Worm (Caenorhabditis elegans) whole organism, midembryonic: ENCODE results near the gene C36A4.11.
"Not testable (repeated sequence)": the region's sequence is repeated elsewhere in the genome, so short reads cannot be mapped to it uniquely, and the experiment has no call there.

Source experiments
- T22C8.4 ChIP-seq: fragments of 200-800 bp; sonication (Bioruptor generic); IDR thresholded peaks from 2 replicates; pipeline ENCODE4 v1.3.6; 2022; ENCODE audit warnings: missing genetic modification characterization, missing compliant biosample characterization
- cog-1 ChIP-seq: sonication (generic microtip); optimal IDR thresholded peaks from 2 replicates; lab custom pipeline; 2016; ENCODE audit warnings: missing genetic modification characterization, missing compliant biosample characterization
- flt-1 ChIP-seq: fragments of 200-800 bp; sonication (Bioruptor generic); IDR thresholded peaks from 2 replicates; pipeline ENCODE4 v1.3.6; 2022; ENCODE audit warnings: missing genetic modification characterization, missing compliant biosample characterization
- klf-2 ChIP-seq: fragments of 200-800 bp; sonication (Bioruptor generic); conservative IDR thresholded peaks from 2 replicates; pipeline ENCODE4 v1.3.6; 2022; ENCODE audit warnings: missing genetic modification reagents, missing genetic modification characterization, missing compliant biosample characterization
- med-1 ChIP-seq: sonication (generic microtip); optimal IDR thresholded peaks from 2 replicates; lab custom pipeline; 2017; ENCODE audit warnings: missing genetic modification characterization, mild to moderate bottlenecking, missing compliant biosample characterization, antibody characterized with exemption, missing genetic modification reagents; ENCODE audit not compliant: insufficient read depth
- ref-1 ChIP-seq: fragments of 200-800 bp; sonication (Bioruptor generic); conservative IDR thresholded peaks from 2 replicates; pipeline ENCODE4 v1.3.6; 2022; ENCODE audit warnings: missing genetic modification reagents, missing genetic modification characterization, missing compliant biosample characterization
- tab-1 ChIP-seq: fragments of 200-800 bp; sonication (Bioruptor generic); IDR thresholded peaks from 2 replicates; pipeline ENCODE4 v1.3.6; 2022; ENCODE audit warnings: missing genetic modification characterization, missing compliant biosample characterization
- ztf-23 ChIP-seq: fragments of 200-800 bp; sonication (Bioruptor generic); IDR thresholded peaks from 2 replicates; pipeline ENCODE4 v1.3.6; 2022; ENCODE audit warnings: missing genetic modification reagents, missing genetic modification characterization, missing compliant biosample characterization
- ztf-29 ChIP-seq: fragments of 200-800 bp; sonication (Bioruptor generic); IDR thresholded peaks from 2 replicates; pipeline ENCODE4 v1.3.6; 2022; ENCODE audit warnings: missing genetic modification reagents, missing genetic modification characterization, missing compliant biosample characterization

C36A4.11 gene

DNA sequence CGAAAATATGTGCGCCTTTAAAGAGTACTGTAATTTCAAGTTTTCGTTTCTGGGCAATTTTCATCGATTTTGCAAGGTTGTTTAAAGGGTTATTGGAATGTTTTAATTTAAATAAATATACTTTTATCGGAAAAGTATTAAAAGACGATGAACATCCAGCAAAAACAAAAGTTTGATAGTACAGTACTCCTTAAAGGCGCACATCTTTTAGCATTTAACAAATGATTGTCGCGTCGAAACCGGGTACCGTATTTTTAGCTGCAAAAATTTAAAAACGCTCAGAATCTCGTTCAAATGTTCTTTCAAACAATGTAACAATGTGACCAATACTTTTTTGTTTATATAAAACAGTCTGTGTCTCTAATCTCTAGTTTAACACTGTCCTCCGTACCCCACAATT lies at the start of gene C36A4.11:
C36A4.11 (plus strand) TSS at position 301 of the 400 bp plus-strand sequence.
- not testable (repeated sequence) for TF ChIP-seq ztf-29; ztf-23 (GFP tag; lab: Robert Waterston, UW); tab-1

DNA sequence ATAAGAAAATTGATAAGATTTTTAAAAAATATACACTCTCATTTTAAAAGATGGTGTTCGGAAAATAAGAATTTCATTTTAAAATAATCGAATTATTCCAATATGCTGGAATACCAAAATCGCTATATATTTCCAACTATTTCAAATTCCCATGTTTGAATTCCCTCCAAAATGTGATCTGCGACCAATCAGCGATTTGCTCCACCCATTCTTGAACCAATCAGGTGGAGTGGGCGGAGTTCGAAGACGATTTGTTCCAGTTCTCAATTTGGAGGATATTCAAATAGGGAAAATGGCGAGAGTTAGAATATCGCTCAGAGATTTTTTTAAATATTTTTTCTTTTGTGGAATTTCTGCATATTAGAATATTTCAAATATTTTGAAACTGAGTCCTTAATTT lies 49.5 kb upstream of the C36A4.11 start:
- TF ChIP-seq med-1 (no peak), flt-1 (GFP tag; lab: Robert Waterston, UW) (no peak), cog-1 (tag; lab: Kevin White, UChicago) (no peak), ref-1 (GFP tag; lab: Robert Waterston, UW) (no peak), ztf-23 (GFP tag; lab: Robert Waterston, UW) (no peak), klf-2 (no peak), T22C8.4 (GFP tag; lab: Robert Waterston, UW) (no peak)

ce11 chrIII:3795933-3796332 lies 44.4 kb upstream of the C36A4.11 start:
- TF ChIP-seq T22C8.4 (GFP tag; lab: Robert Waterston, UW), result no peak
- TF ChIP-seq klf-2, result no peak
- TF ChIP-seq tab-1, result no peak
- TF ChIP-seq ztf-29, result no peak
- no peak for TF ChIP-seq ref-1 (GFP tag; lab: Robert Waterston, UW)
- TF ChIP-seq flt-1 (GFP tag; lab: Robert Waterston, UW), result no peak
- TF ChIP-seq med-1, result no peak
- no peak for TF ChIP-seq ztf-23 (GFP tag; lab: Robert Waterston, UW)
- no peak for TF ChIP-seq cog-1 (tag; lab: Kevin White, UChicago)

- 0 out of 2 replicates have a peak, but pooled peaks have one; percentile 8 for TF ChIP-seq T22C8.4 (GFP tag; lab: Robert Waterston, UW)
- TF ChIP-seq ztf-23 (GFP tag; lab: Robert Waterston, UW), result no peak
Observed at ce11 chrIII:3797180-3798026, 43.0 kb upstream of the C36A4.11 start.

ce11 chrIII:3798416-3798815 lies 42.0 kb upstream of the C36A4.11 start:
- TF ChIP-seq flt-1 (GFP tag; lab: Robert Waterston, UW), result no peak
- no peak for TF ChIP-seq klf-2
- TF ChIP-seq ztf-29, result no peak
- TF ChIP-seq cog-1 (tag; lab: Kevin White, UChicago), result no peak
- TF ChIP-seq med-1, result no peak
- no peak for TF ChIP-seq ref-1 (GFP tag; lab: Robert Waterston, UW)
- TF ChIP-seq T22C8.4 (GFP tag; lab: Robert Waterston, UW), result no peak
- TF ChIP-seq tab-1, result no peak
- TF ChIP-seq ztf-23 (GFP tag; lab: Robert Waterston, UW), result no peak

ce11 chrIII:3799213-3799612 lies 41.2 kb upstream of the C36A4.11 start:
- 0 out of 2 replicates have a peak, but pooled peaks have one; percentile 34 for TF ChIP-seq ztf-23 (GFP tag; lab: Robert Waterston, UW)
- TF ChIP-seq T22C8.4 (GFP tag; lab: Robert Waterston, UW), result no peak

DNA sequence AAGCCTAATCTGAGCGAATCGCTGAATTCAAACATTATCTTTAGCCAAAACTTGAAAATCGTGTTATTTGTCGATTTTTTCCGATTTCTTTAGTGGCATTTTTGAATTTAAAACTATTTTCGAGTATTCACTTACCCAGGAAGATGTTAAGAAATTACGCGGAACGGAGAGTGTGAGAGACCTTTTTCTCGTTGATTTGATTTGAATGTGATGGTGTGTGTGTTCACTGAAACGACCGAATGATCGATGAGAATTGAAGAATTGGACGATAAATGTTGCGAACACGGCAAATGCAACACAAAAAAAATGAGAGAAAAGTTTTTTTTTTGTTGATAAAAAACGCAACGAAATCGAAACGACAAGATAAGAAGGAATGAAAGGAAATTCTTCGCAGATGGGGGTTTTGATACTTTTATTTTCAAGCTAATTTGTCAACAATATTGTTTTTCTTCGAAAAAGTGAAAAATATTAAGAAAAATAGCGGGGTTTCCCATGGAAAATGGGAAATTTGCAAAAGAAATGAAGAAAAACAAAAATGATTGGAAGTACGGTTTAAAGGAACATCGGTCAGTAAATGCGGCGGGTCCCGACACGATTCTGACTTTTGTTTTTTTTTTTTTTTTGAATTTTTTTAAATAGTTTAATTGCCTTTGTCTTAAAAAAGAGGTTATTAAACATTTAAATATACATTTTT lies 40.0 kb upstream of the C36A4.11 start, which contains the start of gene mtm-3:
mtm-3 (minus strand) TSS at position 228 of the 694 bp plus-strand sequence.
- no peak for TF ChIP-seq cog-1 (tag; lab: Kevin White, UChicago)
- no peak for TF ChIP-seq tab-1
- TF ChIP-seq ztf-29, result no peak
- no peak for TF ChIP-seq ztf-23 (GFP tag; lab: Robert Waterston, UW)
- TF ChIP-seq klf-2, result no peak
- no peak for TF ChIP-seq flt-1 (GFP tag; lab: Robert Waterston, UW)
- no peak for TF ChIP-seq ref-1 (GFP tag; lab: Robert Waterston, UW)
- no peak for TF ChIP-seq med-1
- TF ChIP-seq T22C8.4 (GFP tag; lab: Robert Waterston, UW), result no peak

ce11 chrIII:3800934-3801252 lies 39.5 kb upstream of the C36A4.11 start:
- TF ChIP-seq ref-1 (GFP tag; lab: Robert Waterston, UW), result no peak

- TF ChIP-seq T22C8.4 (GFP tag; lab: Robert Waterston, UW) (peak; percentile 89), flt-1 (GFP tag; lab: Robert Waterston, UW) (peak; percentile 55; the same call in 1 of the 2 replicates), ref-1 (GFP tag; lab: Robert Waterston, UW) (no peak), tab-1 (no peak), cog-1 (tag; lab: Kevin White, UChicago) (peak; percentile 97), ztf-29 (peak; percentile 80; the same call in 1 of the 2 replicates), med-1 (no peak), ztf-23 (GFP tag; lab: Robert Waterston, UW) (no peak), klf-2 (no peak)
Observed at ce11 chrIII:3801379-3801894, 38.9 kb upstream of the C36A4.11 start.

DNA sequence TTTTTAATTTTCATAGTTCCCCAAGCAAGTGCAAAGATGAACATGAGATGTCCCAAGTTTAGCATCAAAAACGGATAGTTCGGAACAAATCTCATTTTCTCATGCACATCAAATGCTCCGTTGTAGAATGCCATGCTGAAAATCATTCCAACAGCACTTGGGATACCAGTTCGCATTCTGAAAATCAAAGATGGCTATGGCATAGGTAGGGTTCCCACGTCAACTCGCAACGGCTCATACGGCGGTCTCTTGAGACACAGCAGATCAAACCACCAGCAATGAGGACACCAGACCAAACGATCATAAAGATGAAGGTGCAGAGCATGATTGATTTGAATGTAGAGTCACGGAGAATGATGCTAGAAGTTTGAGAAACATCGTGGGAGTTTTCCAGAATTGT lies 37.3 kb upstream of the C36A4.11 start:
- TF ChIP-seq klf-2 (no peak), T22C8.4 (GFP tag; lab: Robert Waterston, UW) (no peak)

DNA sequence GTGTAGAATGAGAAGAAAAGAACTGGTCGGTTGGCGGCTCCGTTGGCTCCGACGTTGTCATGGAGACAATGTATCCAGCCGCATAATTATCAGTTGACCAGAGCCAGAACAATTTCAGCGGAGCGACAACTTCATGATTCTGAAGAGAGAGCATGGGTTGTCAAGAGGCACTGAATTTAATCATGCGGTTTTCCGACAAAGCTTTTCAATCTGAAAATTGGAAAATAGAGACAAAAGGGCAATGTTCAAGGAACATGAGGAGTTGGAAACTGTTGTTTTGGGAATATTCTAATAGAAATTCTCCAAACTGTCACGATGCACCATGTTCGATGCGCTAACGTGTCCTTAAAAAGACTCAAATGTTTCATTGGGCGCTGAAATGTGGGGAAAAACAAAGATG lies 36.0 kb upstream of the C36A4.11 start, which contains the start of gene xbx-5:
xbx-5 (minus strand) TSS at position 56 of the 400 bp plus-strand sequence.
- TF ChIP-seq klf-2, result no peak
